Worm (Caenorhabditis elegans) whole organism, L1 larva: ENCODE measurements around the gene F36F12.7.

Experiments
- aly-2 ChIP-seq: fragments of 150-350 bp; optimal IDR thresholded peaks from 2 replicates; lab custom pipeline; 2014; ENCODE audit warnings: missing biosample characterization, missing genetic modification characterization
- ama-1 ChIP-seq: fragments of 150-350 bp; optimal IDR thresholded peaks from 2 replicates; lab custom pipeline; 2014
- ceh-82 ChIP-seq, 3 experiments: fragments of 150-350 bp in 1 of 3; sonication (generic microtip) in 2 of 3; optimal IDR thresholded peaks; 2 replicates each; lab custom pipeline; 2014 to 2017; ENCODE audit warnings: missing biosample characterization in 3 of 3, missing genetic modification characterization in 3 of 3
- fkh-4 ChIP-seq: sonication (generic microtip); optimal IDR thresholded peaks from 2 replicates; lab custom pipeline; 2016; ENCODE audit warnings: missing compliant biosample characterization, missing genetic modification characterization, borderline replicate concordance
- hpl-2 ChIP-seq: fragments of 150-350 bp; optimal IDR thresholded peaks from 2 replicates; lab custom pipeline; 2014; ENCODE audit warnings: missing biosample characterization, missing genetic modification reagents, missing genetic modification characterization
- lin-13 ChIP-seq: fragments of 150-350 bp; optimal IDR thresholded peaks from 2 replicates; lab custom pipeline; 2014; ENCODE audit warnings: missing biosample characterization, missing genetic modification reagents, missing genetic modification characterization
- mdl-1 ChIP-seq, 2 experiments: fragments of 150-350 bp; optimal IDR thresholded peaks; 2 replicates each; lab custom pipeline; 2014 to 2017; ENCODE audit warnings: missing biosample characterization in 2 of 2, missing genetic modification characterization in 2 of 2, inconsistent platforms in 1 of 2

ce11 chrV:2137010-2137409 is 37.9 kb downstream of the F36F12.7 start:
- TF ChIP-seq aly-2 (tag; lab: Kevin White, UChicago): no peak
- TF ChIP-seq lin-13 (GFP tag; lab: Kevin White, UChicago): no peak
- no peak for TF ChIP-seq ceh-82 (tag; optimal IDR thresholded peaks at IDR 0.05; lab: Kevin White, UChicago)
- no peak for TF ChIP-seq mdl-1 (tag; optimal IDR thresholded peaks at IDR 0.05; lab: Kevin White, UChicago)
- TF ChIP-seq hpl-2 (GFP tag; lab: Kevin White, UChicago): no peak
- TF ChIP-seq ama-1 (lab: Kevin White, UChicago): no peak
- TF ChIP-seq fkh-4 (tag; lab: Kevin White, UChicago): no peak
